Fruit fly (Drosophila melanogaster): ENCODE results near the gene CG5282.
A peak's percentile ranks its signal among the peaks of the same experiment; 100 is the strongest.

The CG5282 gene

dm6 chr3L:20401026-20401912 is 24.6 kb downstream of the CG5282 start, which contains the start of gene trbl (continued):
- peak; percentile 22 for TF ChIP-seq CG12659 (GFP tag; optimal IDR thresholded peaks at IDR 0.05)
- no peak for TF ChIP-seq ap (GFP tag; IDR thresholded peaks at IDR 0.05)
- TF ChIP-seq bcd (GFP tag; optimal IDR thresholded peaks at IDR 0.05): no peak
- peak; percentile 12 for TF ChIP-seq CG11504 (tag; optimal IDR thresholded peaks at IDR 0.05)
- TF ChIP-seq Stat92E (GFP tag; optimal IDR thresholded peaks at IDR 0.05): peak in 1 of 3 experiments; percentile 46
- no peak for TF ChIP-seq CG8388 (GFP tag; optimal IDR thresholded peaks at IDR 0.05)
- peak; percentile 49 for TF ChIP-seq ara (GFP tag; IDR thresholded peaks at IDR 0.05)
- TF ChIP-seq CG7963 (GFP tag; IDR thresholded peaks at IDR 0.05; ENCODE audit: partially characterized antibody): peak; percentile 80; the same call in 2 of the 3 replicates
- TF ChIP-seq CG1603 (tag; optimal IDR thresholded peaks at IDR 0.05): peak; percentile 27
- no peak; the same call in 2 of the 3 replicates for TF ChIP-seq knrl (GFP tag; IDR thresholded peaks at IDR 0.05; ENCODE audit: partially characterized antibody)
- peak; percentile 97 for TF ChIP-seq CG17829 (tag; optimal IDR thresholded peaks at IDR 0.05)
- no peak for TF ChIP-seq lov (optimal IDR thresholded peaks at IDR 0.05)
- 0 out of 3 replicates have a peak, but pooled peaks have one; percentile 66 for TF ChIP-seq lov (GFP tag; IDR thresholded peaks at IDR 0.05)
- no peak for TF ChIP-seq al (GFP tag; IDR thresholded peaks at IDR 0.05)
- peak; percentile 54 for TF ChIP-seq mirr (GFP tag; optimal IDR thresholded peaks at IDR 0.05)
- peak; percentile 17 for TF ChIP-seq CG11398 (GFP tag; optimal IDR thresholded peaks at IDR 0.05)
- no peak for TF ChIP-seq CG4854 (GFP tag; optimal IDR thresholded peaks at IDR 0.05)
- TF ChIP-seq CG12219 (GFP tag; optimal IDR thresholded peaks at IDR 0.05): peak; percentile 18
- no peak for TF ChIP-seq CG13123 (GFP tag; optimal IDR thresholded peaks at IDR 0.05)
- no peak for TF ChIP-seq shn (GFP tag; optimal IDR thresholded peaks at IDR 0.05)
- TF ChIP-seq CG9437 (GFP tag; optimal IDR thresholded peaks at IDR 0.05): peak; percentile 47
- TF ChIP-seq CG10543 (GFP tag; optimal IDR thresholded peaks at IDR 0.05): peak; percentile 81
- TF ChIP-seq Dll (GFP tag; IDR thresholded peaks at IDR 0.05; ENCODE audit: partially characterized antibody): 0 out of 4 replicates have a peak, but pooled peaks have one; percentile 52
- TF ChIP-seq CG6791 (GFP tag; IDR thresholded peaks at IDR 0.05; ENCODE audit: partially characterized antibody): peak; percentile 97
- no peak for TF ChIP-seq CG6689 (GFP tag; IDR thresholded peaks at IDR 0.05)
- peak; percentile 17 for TF ChIP-seq bigmax (GFP tag; optimal IDR thresholded peaks at IDR 0.05)
- TF ChIP-seq zfh1 (GFP tag; IDR thresholded peaks at IDR 0.05): no peak
- peak; percentile 83 for TF ChIP-seq Med (GFP tag)
- no peak for TF ChIP-seq YL-1 (GFP tag; optimal IDR thresholded peaks at IDR 0.05)
- no peak for TF ChIP-seq grn (GFP tag; optimal IDR thresholded peaks at IDR 0.05)
- no peak for TF ChIP-seq bab2 (GFP tag; optimal IDR thresholded peaks at IDR 0.05)
- TF ChIP-seq CG12769 (tag; optimal IDR thresholded peaks at IDR 0.05): peak; percentile 40
- TF ChIP-seq CG13775 (GFP tag; optimal IDR thresholded peaks at IDR 0.05): no peak
- TF ChIP-seq CG3726 (GFP tag; IDR thresholded peaks at IDR 0.05): no peak
- peak; percentile 26 for TF ChIP-seq Max (GFP tag; optimal IDR thresholded peaks at IDR 0.05)
- TF ChIP-seq wek (GFP tag; optimal IDR thresholded peaks at IDR 0.05): peak; percentile 27
- peak; percentile 72 for TF ChIP-seq CG6854 (GFP tag; optimal IDR thresholded peaks at IDR 0.05)
- TF ChIP-seq bbx (GFP tag; IDR thresholded peaks at IDR 0.05; ENCODE audit: partially characterized antibody): peak; percentile 96
- TF ChIP-seq Meics (GFP tag; optimal IDR thresholded peaks at IDR 0.05): peak; percentile 19
- peak; percentile 38 for TF ChIP-seq zf30C (GFP tag; optimal IDR thresholded peaks at IDR 0.05)
- peak; percentile 62; the same call in 1 of the 3 replicates for TF ChIP-seq z (GFP tag; IDR thresholded peaks at IDR 0.05)
- peak; percentile 68 for TF ChIP-seq CG15514 (GFP tag; optimal IDR thresholded peaks at IDR 0.05)
- no peak for TF ChIP-seq GATAe (GFP tag; conservative IDR thresholded peaks at IDR 0.05)
- no peak for TF ChIP-seq D19B (GFP tag; optimal IDR thresholded peaks at IDR 0.05)
- TF ChIP-seq CG3163 (GFP tag; optimal IDR thresholded peaks at IDR 0.05): peak; percentile 99
- peak; percentile 33 for TF ChIP-seq Nf-YB (GFP tag; optimal IDR thresholded peaks at IDR 0.05)
- TF ChIP-seq lab (GFP tag; optimal IDR thresholded peaks at IDR 0.05): peak; percentile 52

Data from whole organism, embryonic.